Fruit fly (Drosophila melanogaster) whole organism, embryonic: ENCODE data around the gene Polr3E.

ENCODE experiments used
- Awh ChIP-seq: fragments of 200-800 bp; sonication (Bioruptor generic); IDR thresholded peaks from 2 replicates; pipeline ENCODE4, ENCODE4 v1.3.6; 2022; ENCODE audit warnings: missing biosample characterization, missing genetic modification characterization
- CG12071 ChIP-seq: fragments of 200-800 bp; sonication (Bioruptor generic); optimal IDR thresholded peaks from 3 replicates; lab custom pipeline; 2018; ENCODE audit warnings: missing biosample characterization, mild to moderate bottlenecking, missing genetic modification characterization
- CG14710 ChIP-seq: fragments of 200-800 bp; sonication (Bioruptor generic); optimal IDR thresholded peaks from 3 replicates; lab custom pipeline; 2019; ENCODE audit warnings: missing biosample characterization, mild to moderate bottlenecking, missing genetic modification characterization, moderate library complexity
- CG15601 ChIP-seq: fragments of 200-800 bp; sonication (Bioruptor generic); optimal IDR thresholded peaks from 3 replicates; lab custom pipeline; 2019; ENCODE audit warnings: missing biosample characterization, mild to moderate bottlenecking, missing genetic modification characterization, moderate library complexity
- CG1602 ChIP-seq: fragments of 200-800 bp; sonication (Bioruptor generic); optimal IDR thresholded peaks from 3 replicates; lab custom pipeline; 2016; ENCODE audit warnings: missing biosample characterization, missing genetic modification characterization
- CG17328 ChIP-seq: fragments of 200-800 bp; sonication (Bioruptor generic); IDR thresholded peaks from 2 replicates; pipeline ENCODE4 v1.3.6; 2022; ENCODE audit warnings: missing biosample characterization, missing genetic modification characterization
- CG17359 ChIP-seq: fragments of 200-800 bp; sonication (Bioruptor generic); optimal IDR thresholded peaks from 3 replicates; lab custom pipeline; 2018; ENCODE audit warnings: missing biosample characterization, mild to moderate bottlenecking, missing genetic modification characterization, moderate library complexity
- CG17829 ChIP-seq: fragments of 200-800 bp; optimal IDR thresholded peaks from 2 replicates; lab custom pipeline; 2019; ENCODE audit warnings: missing biosample characterization, mild to moderate bottlenecking, missing genetic modification characterization, moderate library complexity
- CG30431 ChIP-seq: fragments of 200-800 bp; sonication (Bioruptor generic); optimal IDR thresholded peaks from 2 replicates; lab custom pipeline; 2017; ENCODE audit warnings: missing biosample characterization, missing genetic modification characterization
- CG33557 ChIP-seq: fragments of 200-800 bp; sonication (Bioruptor generic); optimal IDR thresholded peaks from 2 replicates; lab custom pipeline; 2019; ENCODE audit warnings: missing biosample characterization, mild to moderate bottlenecking, missing genetic modification characterization, moderate library complexity
- CG34422 ChIP-seq: fragments of 200-800 bp; sonication (Bioruptor generic); IDR thresholded peaks from 3 replicates; pipeline ENCODE4 v1.3.6; 2022; ENCODE audit warnings: missing biosample characterization, missing genetic modification characterization
- CG4282 ChIP-seq: fragments of 200-800 bp; sonication (Bioruptor generic); optimal IDR thresholded peaks from 2 replicates; lab custom pipeline; 2016; ENCODE audit warnings: missing biosample characterization, missing genetic modification characterization
- CG6254 ChIP-seq: fragments of 200-800 bp; sonication (Bioruptor generic); optimal IDR thresholded peaks from 3 replicates; lab custom pipeline; 2017; ENCODE audit warnings: mild to moderate bottlenecking, missing biosample characterization, missing genetic modification reagents, missing genetic modification characterization
- CG7839 ChIP-seq: fragments of 200-800 bp; sonication (Bioruptor generic); optimal IDR thresholded peaks from 3 replicates; lab custom pipeline; 2018; ENCODE audit warnings: missing biosample characterization, mild to moderate bottlenecking, missing genetic modification characterization, moderate library complexity
- CG7963 ChIP-seq: fragments of 200-800 bp; sonication (Bioruptor generic); IDR thresholded peaks from 3 replicates; pipeline ENCODE4 v1.3.6; 2022; ENCODE audit warnings: missing biosample characterization, missing genetic modification characterization; ENCODE audit not compliant: partially characterized antibody
- CG8281 ChIP-seq: fragments of 200-800 bp; sonication (Bioruptor generic); optimal IDR thresholded peaks from 2 replicates; lab custom pipeline; 2018; ENCODE audit warnings: missing biosample characterization, mild to moderate bottlenecking, missing genetic modification characterization, moderate library complexity
- CG8478 ChIP-seq: fragments of >200 bp; optimal IDR thresholded peaks from 2 replicates; lab custom pipeline; 2018
- CG8924 ChIP-seq: fragments of 200-800 bp; optimal IDR thresholded peaks from 3 replicates; lab custom pipeline; 2019; ENCODE audit warnings: missing biosample characterization, mild to moderate bottlenecking, missing genetic modification characterization, moderate library complexity
- CG9215 ChIP-seq: fragments of 200-800 bp; sonication (Bioruptor generic); IDR thresholded peaks from 2 replicates; pipeline ENCODE4 v1.3.6; 2022; ENCODE audit warnings: missing biosample characterization, missing genetic modification characterization
- CG9437 ChIP-seq: fragments of 200-800 bp; sonication (Bioruptor generic); optimal IDR thresholded peaks from 2 replicates; lab custom pipeline; 2018; ENCODE audit warnings: missing biosample characterization, mild to moderate bottlenecking, missing genetic modification characterization
- CG9876 ChIP-seq: fragments of 200-800 bp; sonication (Bioruptor generic); optimal IDR thresholded peaks from 2 replicates; lab custom pipeline; 2016; ENCODE audit warnings: missing biosample characterization, missing genetic modification characterization
- D ChIP-seq, 2 experiments: fragments of 200-800 bp in 1 of 2; fragments of >200 bp in 1 of 2; sonication (Bioruptor generic) in 1 of 2; optimal IDR thresholded peaks; 2 replicates in 1 of 2; 3 replicates in 1 of 2; lab custom pipeline; 2017; ENCODE audit warnings: mild to moderate bottlenecking in 1 of 2, missing biosample characterization in 1 of 2, missing genetic modification characterization in 1 of 2, missing genetic modification reagents in 1 of 2
- Fer1 ChIP-seq: fragments of 200-800 bp; sonication (Bioruptor generic); optimal IDR thresholded peaks from 2 replicates; lab custom pipeline; 2017; ENCODE audit warnings: missing biosample characterization, mild to moderate bottlenecking, missing genetic modification characterization
- Gsc ChIP-seq: fragments of 200-800 bp; sonication (Bioruptor generic); IDR thresholded peaks from 2 replicates; pipeline ENCODE4 v1.3.6; 2022; ENCODE audit warnings: missing biosample characterization, missing genetic modification characterization
- Gug ChIP-seq: fragments of 200-800 bp; sonication (Bioruptor generic); IDR thresholded peaks from 4 replicates; pipeline ENCODE4 v1.3.6; 2022; ENCODE audit warnings: missing biosample characterization, missing genetic modification characterization
- HLH3B ChIP-seq: fragments of 200-800 bp; sonication (Bioruptor generic); IDR thresholded peaks from 2 replicates; pipeline ENCODE4 v1.3.6; 2022; ENCODE audit warnings: missing biosample characterization, missing genetic modification characterization
- Hr78 ChIP-seq, 2 experiments: fragments of 200-800 bp in 1 of 2; fragments of >200 bp in 1 of 2; sonication (Bioruptor generic) in 1 of 2; optimal IDR thresholded peaks; 2 replicates each; lab custom pipeline; 2017 to 2019; ENCODE audit warnings: missing biosample characterization in 2 of 2, missing genetic modification characterization in 2 of 2, mild to moderate bottlenecking in 1 of 2, moderate library complexity in 1 of 2
- Lpt ChIP-seq: fragments of >200 bp; optimal IDR thresholded peaks from 2 replicates; lab custom pipeline; 2018; ENCODE audit warnings: missing biosample characterization, missing genetic modification characterization
- MESR4 ChIP-seq: fragments of 200-800 bp; sonication (Bioruptor generic); optimal IDR thresholded peaks from 2 replicates; lab custom pipeline; 2018; ENCODE audit warnings: missing biosample characterization, mild to moderate bottlenecking, missing genetic modification characterization, moderate library complexity
- Mrtf ChIP-seq: fragments of 200-800 bp; sonication (Bioruptor generic); IDR thresholded peaks from 3 replicates; pipeline ENCODE4 v1.3.6; 2022; ENCODE audit warnings: missing biosample characterization, missing genetic modification characterization
- NC2α ChIP-seq: fragments of 200-800 bp; sonication (Bioruptor generic); optimal IDR thresholded peaks from 2 replicates; lab custom pipeline; 2016; ENCODE audit warnings: missing biosample characterization, missing genetic modification characterization
- Oli ChIP-seq: fragments of 200-800 bp; sonication (Bioruptor generic); optimal IDR thresholded peaks from 2 replicates; lab custom pipeline; 2018; ENCODE audit warnings: missing biosample characterization, mild to moderate bottlenecking, missing genetic modification characterization, moderate library complexity
- Six4 ChIP-seq: fragments of 200-800 bp; sonication (Bioruptor generic); optimal IDR thresholded peaks from 2 replicates; lab custom pipeline; 2016; ENCODE audit warnings: missing biosample characterization, missing genetic modification characterization
- Ssrp ChIP-seq: fragments of 200-800 bp; sonication (Bioruptor generic); optimal IDR thresholded peaks from 2 replicates; lab custom pipeline; 2018; ENCODE audit warnings: missing biosample characterization, mild to moderate bottlenecking, missing genetic modification characterization, moderate library complexity
- Xrp1 ChIP-seq: fragments of 200-800 bp; sonication (Bioruptor generic); IDR thresholded peaks from 2 replicates; pipeline ENCODE4 v1.3.6; 2022; ENCODE audit warnings: missing biosample characterization, missing genetic modification characterization
- al ChIP-seq: fragments of 200-800 bp; sonication (Bioruptor generic); IDR thresholded peaks from 2 replicates; pipeline ENCODE4 v1.3.6; 2022; ENCODE audit warnings: missing biosample characterization, missing genetic modification characterization
- da ChIP-seq: fragments of 200-800 bp; sonication (Bioruptor generic); optimal IDR thresholded peaks from 2 replicates; lab custom pipeline; 2016; ENCODE audit warnings: missing biosample characterization, missing genetic modification characterization
- fd96Cb ChIP-seq: fragments of 200-800 bp; sonication (Bioruptor generic); optimal IDR thresholded peaks from 2 replicates; lab custom pipeline; 2018; ENCODE audit warnings: missing biosample characterization, mild to moderate bottlenecking, missing genetic modification characterization, moderate library complexity
- gfzf ChIP-seq: fragments of 200-800 bp; sonication (Bioruptor generic); optimal IDR thresholded peaks from 2 replicates; lab custom pipeline; 2016; ENCODE audit warnings: missing biosample characterization, mild to moderate bottlenecking, missing genetic modification characterization, moderate library complexity
- hb ChIP-seq: fragments of 200-800 bp; sonication (Bioruptor generic); IDR thresholded peaks from 3 replicates; pipeline ENCODE4 v1.3.6; 2022; ENCODE audit warnings: missing biosample characterization, missing genetic modification characterization; ENCODE audit not compliant: partially characterized antibody
- jumu ChIP-seq: fragments of 200-800 bp; sonication (Bioruptor generic); optimal IDR thresholded peaks from 3 replicates; lab custom pipeline; 2016; ENCODE audit warnings: missing biosample characterization, missing genetic modification characterization
- onecut ChIP-seq: fragments of 200-800 bp; sonication (Bioruptor generic); IDR thresholded peaks from 2 replicates; pipeline ENCODE4 v1.3.6; 2022; ENCODE audit warnings: missing biosample characterization, missing genetic modification characterization
- psq ChIP-seq: fragments of 200-800 bp; sonication (Bioruptor generic); optimal IDR thresholded peaks from 2 replicates; lab custom pipeline; 2017; ENCODE audit warnings: missing biosample characterization, missing genetic modification characterization
- scrt ChIP-seq: fragments of 200-800 bp; sonication (Bioruptor generic); optimal IDR thresholded peaks from 2 replicates; lab custom pipeline; 2018; ENCODE audit warnings: missing biosample characterization, mild to moderate bottlenecking, missing genetic modification characterization, moderate library complexity
- sd ChIP-seq: fragments of 200-800 bp; sonication (Bioruptor generic); optimal IDR thresholded peaks from 3 replicates; lab custom pipeline; 2018; ENCODE audit warnings: missing biosample characterization, mild to moderate bottlenecking, missing genetic modification characterization, moderate library complexity
- sens ChIP-seq: fragments of 200-800 bp; sonication (Bioruptor generic); peaks from one replicate; lab custom pipeline; 2016; ENCODE audit warnings: missing biosample characterization, missing genetic modification characterization
- sisA ChIP-seq: fragments of 200-800 bp; sonication (Bioruptor generic); IDR thresholded peaks from 2 replicates; pipeline ENCODE4 v1.3.6; 2022; ENCODE audit warnings: missing biosample characterization, missing genetic modification characterization
- slou ChIP-seq: fragments of 200-800 bp; sonication (Bioruptor generic); optimal IDR thresholded peaks from 3 replicates; lab custom pipeline; 2016; ENCODE audit warnings: missing biosample characterization, missing genetic modification characterization
- tio ChIP-seq: fragments of 200-800 bp; sonication (Bioruptor generic); optimal IDR thresholded peaks from 2 replicates; lab custom pipeline; 2017; ENCODE audit warnings: missing biosample characterization, missing genetic modification characterization, inconsistent platforms
- tll ChIP-seq, 2 experiments: fragments of 200-800 bp in 1 of 2; fragments of >200 bp in 1 of 2; sonication (Bioruptor generic) in 1 of 2; optimal IDR thresholded peaks; 2 replicates each; lab custom pipeline; 2017 to 2019; ENCODE audit warnings: missing biosample characterization in 2 of 2, missing genetic modification characterization in 2 of 2, mild to moderate bottlenecking in 1 of 2, moderate library complexity in 1 of 2
- trem ChIP-seq: fragments of 200-800 bp; optimal IDR thresholded peaks from 3 replicates; lab custom pipeline; 2019; ENCODE audit warnings: missing biosample characterization, mild to moderate bottlenecking, missing genetic modification characterization, moderate library complexity

The Polr3E gene

dm6 chr3L:21047037-21047436, 15.4 kb downstream of the Polr3E start (continued):
- TF ChIP-seq sens (GFP tag; lab: Kevin White, UChicago) (peak; percentile 89), CG9215 (GFP tag; lab: Robert Waterston, UW) (peak; percentile 77), CG4282 (GFP tag; lab: Kevin White, UChicago) (no peak), NC2α (no peak), HLH3B (GFP tag; lab: Robert Waterston, UW) (peak; percentile 51; the same call in 1 of the 2 replicates), CG8478 (no peak), gfzf (GFP tag; lab: Kevin White, UChicago) (no peak), sd (no peak), fd96Cb (peak; percentile 43), sisA (GFP tag; lab: Robert Waterston, UW) (no peak), CG7963 (GFP tag; lab: Robert Waterston, UW) (no peak), CG17829 (tag; lab: Kevin White, UChicago) (peak; percentile 73), CG8281 (tag; lab: Kevin White, UChicago) (no peak), CG7839 (tag; lab: Kevin White, UChicago) (peak; percentile 54), CG9437 (GFP tag; lab: Kevin White, UChicago) (peak; percentile 12), al (no peak), Awh (GFP tag; lab: Robert Waterston, UW) (0 out of 2 replicates have a peak, but pooled peaks have one; percentile 42), trem (tag; lab: Kevin White, UChicago) (peak; percentile 50), CG30431 (GFP tag; lab: Kevin White, UChicago) (no peak), CG33557 (peak; percentile 26), Gug (GFP tag; lab: Robert Waterston, UW) (no peak), scrt (GFP tag; lab: Kevin White, UChicago) (no peak), CG34422 (peak; percentile 49; the same call in 2 of the 3 replicates), Xrp1 (peak; percentile 68), CG9876 (no peak), Ssrp (tag; lab: Kevin White, UChicago) (peak; percentile 44), CG12071 (GFP tag; lab: Kevin White, UChicago) (no peak), Mrtf (GFP tag; lab: Robert Waterston, UW) (no peak), D (optimal IDR thresholded peaks at IDR 0.05; lab: Kevin White, UChicago) (no peak), D (GFP tag; optimal IDR thresholded peaks at IDR 0.05; lab: Kevin White, UChicago) (peak; percentile 1), CG1602 (GFP tag; lab: Kevin White, UChicago) (peak; percentile 12), Gsc (no peak), psq (GFP tag; lab: Kevin White, UChicago) (no peak), tll (GFP tag; optimal IDR thresholded peaks at IDR 0.05; lab: Kevin White, UChicago) (no peak), CG17359 (tag; lab: Kevin White, UChicago) (peak; percentile 36), CG8924 (tag; lab: Kevin White, UChicago) (peak; percentile 38), da (GFP tag; lab: Kevin White, UChicago) (no peak), Hr78 (GFP tag; optimal IDR thresholded peaks at IDR 0.05; lab: Kevin White, UChicago) (no peak), CG6254 (peak; percentile 14), tio (no peak), CG17328 (GFP tag; lab: Robert Waterston, UW) (peak; percentile 72), onecut (GFP tag; lab: Robert Waterston, UW) (0 out of 2 replicates have a peak, but pooled peaks have one; percentile 26), Fer1 (peak; percentile 44), slou (GFP tag; lab: Kevin White, UChicago) (peak; percentile 40), CG14710 (tag; lab: Kevin White, UChicago) (peak; percentile 69), Six4 (GFP tag; lab: Kevin White, UChicago) (peak; percentile 20), MESR4 (no peak), Lpt (GFP tag; lab: Kevin White, UChicago) (no peak), hb (GFP tag; lab: Robert Waterston, UW) (no peak), jumu (GFP tag; lab: Kevin White, UChicago) (no peak), CG15601 (tag; lab: Kevin White, UChicago) (peak; percentile 35), Oli (tag; lab: Kevin White, UChicago) (peak; percentile 28)
